Fruit fly (Drosophila melanogaster) whole organism, embryonic: ENCODE measurements around the gene CG33927.

Experiments
- Ada2b ChIP-seq: fragments of 200-800 bp; sonication (Bioruptor generic); IDR thresholded peaks from 2 replicates; pipeline ENCODE4 v1.3.6; 2022; ENCODE audit warnings: missing biosample characterization, missing genetic modification characterization
- Atf3 ChIP-seq: fragments of 200-800 bp; sonication (Bioruptor generic); optimal IDR thresholded peaks from 3 replicates; lab custom pipeline; 2016; ENCODE audit warnings: missing biosample characterization, missing genetic modification characterization
- CG10321 ChIP-seq: fragments of 200-800 bp; sonication (Bioruptor generic); IDR thresholded peaks from 2 replicates; pipeline ENCODE4 v1.3.6; 2022; ENCODE audit warnings: missing biosample characterization, missing genetic modification characterization
- CG12659 ChIP-seq: fragments of 200-800 bp; sonication (Bioruptor generic); optimal IDR thresholded peaks from 3 replicates; lab custom pipeline; 2017; ENCODE audit warnings: mild to moderate bottlenecking, missing biosample characterization, missing genetic modification reagents, missing genetic modification characterization
- CG13775 ChIP-seq: fragments of 200-800 bp; sonication (Bioruptor generic); optimal IDR thresholded peaks from 3 replicates; lab custom pipeline; 2017; ENCODE audit warnings: missing biosample characterization, mild to moderate bottlenecking, missing genetic modification characterization
- CG14014 ChIP-seq: fragments of 200-800 bp; sonication (Bioruptor generic); IDR thresholded peaks from 2 replicates; pipeline ENCODE4 v1.3.6; 2022; ENCODE audit warnings: missing biosample characterization, missing genetic modification characterization
- CG14050 ChIP-seq: fragments of 200-800 bp; sonication (Bioruptor generic); IDR thresholded peaks from 3 replicates; pipeline ENCODE4 v1.3.6; 2022; ENCODE audit warnings: missing biosample characterization, missing genetic modification characterization
- CG14710 ChIP-seq: fragments of 200-800 bp; sonication (Bioruptor generic); optimal IDR thresholded peaks from 3 replicates; lab custom pipeline; 2019; ENCODE audit warnings: missing biosample characterization, mild to moderate bottlenecking, missing genetic modification characterization, moderate library complexity
- CG15514 ChIP-seq: fragments of 200-800 bp; sonication (Bioruptor generic); optimal IDR thresholded peaks from 3 replicates; lab custom pipeline; 2017; ENCODE audit warnings: missing biosample characterization, missing genetic modification characterization, mild to moderate bottlenecking, moderate library complexity, missing genetic modification reagents
- CG1602 ChIP-seq: fragments of 200-800 bp; sonication (Bioruptor generic); optimal IDR thresholded peaks from 3 replicates; lab custom pipeline; 2016; ENCODE audit warnings: missing biosample characterization, missing genetic modification characterization
- CG17361 ChIP-seq: fragments of 200-800 bp; sonication (Bioruptor generic); IDR thresholded peaks from 3 replicates; pipeline ENCODE4 v1.3.6; 2022; ENCODE audit warnings: missing biosample characterization, missing genetic modification characterization
- CG18619 ChIP-seq: fragments of 200-800 bp; sonication (Bioruptor generic); optimal IDR thresholded peaks from 3 replicates; lab custom pipeline; 2017; ENCODE audit warnings: missing biosample characterization, mild to moderate bottlenecking, missing genetic modification characterization
- CG4360 ChIP-seq: fragments of 200-800 bp; sonication (Bioruptor generic); IDR thresholded peaks from 2 replicates; pipeline ENCODE4 v1.3.6; 2022; ENCODE audit warnings: missing biosample characterization, missing genetic modification characterization
- CG4730 ChIP-seq: fragments of 200-800 bp; sonication (Bioruptor generic); IDR thresholded peaks from 2 replicates; pipeline ENCODE4 v1.3.6; 2022; ENCODE audit warnings: missing biosample characterization, missing genetic modification characterization
- CG7786 ChIP-seq: fragments of 200-800 bp; sonication (Bioruptor generic); optimal IDR thresholded peaks from 2 replicates; lab custom pipeline; 2016; ENCODE audit warnings: missing biosample characterization, missing genetic modification characterization
- CG8388 ChIP-seq: fragments of 200-800 bp; sonication (Bioruptor generic); optimal IDR thresholded peaks from 2 replicates; lab custom pipeline; 2019; ENCODE audit warnings: missing biosample characterization, mild to moderate bottlenecking, missing genetic modification characterization, moderate library complexity
- CG9876 ChIP-seq: fragments of 200-800 bp; sonication (Bioruptor generic); optimal IDR thresholded peaks from 2 replicates; lab custom pipeline; 2016; ENCODE audit warnings: missing biosample characterization, missing genetic modification characterization
- CG9932 ChIP-seq: fragments of 200-800 bp; sonication (Bioruptor generic); IDR thresholded peaks from 2 replicates; pipeline ENCODE4 v1.3.6; 2022; ENCODE audit warnings: missing biosample characterization, missing genetic modification characterization
- Chrac-16 ChIP-seq: fragments of 200-800 bp; sonication (Bioruptor generic); optimal IDR thresholded peaks from 3 replicates; lab custom pipeline; 2016; ENCODE audit warnings: missing biosample characterization, missing genetic modification characterization
- CkIIα-i1 ChIP-seq: fragments of 200-800 bp; sonication (Bioruptor generic); IDR thresholded peaks from 2 replicates; pipeline ENCODE4 v1.3.6; 2022; ENCODE audit warnings: missing biosample characterization, missing genetic modification characterization
- Gsc ChIP-seq: fragments of 200-800 bp; sonication (Bioruptor generic); IDR thresholded peaks from 2 replicates; pipeline ENCODE4 v1.3.6; 2022; ENCODE audit warnings: missing biosample characterization, missing genetic modification characterization
- Gug ChIP-seq: fragments of 200-800 bp; sonication (Bioruptor generic); IDR thresholded peaks from 4 replicates; pipeline ENCODE4 v1.3.6; 2022; ENCODE audit warnings: missing biosample characterization, missing genetic modification characterization
- HmgZ ChIP-seq: fragments of 200-800 bp; sonication (Bioruptor generic); optimal IDR thresholded peaks from 2 replicates; lab custom pipeline; 2018; ENCODE audit warnings: missing biosample characterization, mild to moderate bottlenecking, missing genetic modification characterization
- MTF-1 ChIP-seq: fragments of 200-800 bp; sonication (Bioruptor generic); optimal IDR thresholded peaks from 2 replicates; lab custom pipeline; 2018; ENCODE audit warnings: missing biosample characterization, mild to moderate bottlenecking, missing genetic modification characterization, borderline replicate concordance
- Med ChIP-seq: fragments of 200-800 bp; sonication (Bioruptor generic); peaks from one replicate; lab custom pipeline; 2016; ENCODE audit warnings: missing biosample characterization, missing genetic modification characterization, mild to moderate bottlenecking, inconsistent platforms, moderate library complexity
- Pdp1 ChIP-seq, 2 experiments: fragments of 200-800 bp; sonication (Bioruptor generic); optimal IDR thresholded peaks; 3 replicates each; lab custom pipeline; 2016; ENCODE audit warnings: missing biosample characterization in 2 of 2, missing genetic modification characterization in 2 of 2, mild to moderate bottlenecking in 1 of 2, moderate library complexity in 1 of 2
- Ravus ChIP-seq: fragments of 200-800 bp; sonication (Bioruptor generic); IDR thresholded peaks from 2 replicates; pipeline ENCODE4 v1.3.6; 2022; ENCODE audit warnings: missing biosample characterization, missing genetic modification characterization
- al ChIP-seq: fragments of 200-800 bp; sonication (Bioruptor generic); IDR thresholded peaks from 2 replicates; pipeline ENCODE4 v1.3.6; 2022; ENCODE audit warnings: missing biosample characterization, missing genetic modification characterization
- aop ChIP-seq: fragments of 200-800 bp; sonication (Bioruptor generic); IDR thresholded peaks from 2 replicates; pipeline ENCODE4 v1.3.6; 2022; ENCODE audit warnings: missing biosample characterization, missing genetic modification characterization
- ash1 ChIP-seq: fragments of 200-800 bp; sonication (Bioruptor generic); optimal IDR thresholded peaks from 2 replicates; lab custom pipeline; 2018; ENCODE audit warnings: missing biosample characterization, mild to moderate bottlenecking, missing genetic modification characterization
- ato ChIP-seq: fragments of 200-800 bp; sonication (Bioruptor generic); IDR thresholded peaks from 2 replicates; pipeline ENCODE4 v1.3.6; 2022; ENCODE audit warnings: missing biosample characterization, missing genetic modification characterization; ENCODE audit not compliant: partially characterized antibody
- br ChIP-seq: fragments of >200 bp; optimal IDR thresholded peaks from 2 replicates; lab custom pipeline; 2017
- cg ChIP-seq: fragments of 200-800 bp; sonication (Bioruptor generic); optimal IDR thresholded peaks from 3 replicates; lab custom pipeline; 2019; ENCODE audit warnings: missing biosample characterization, mild to moderate bottlenecking, missing genetic modification characterization, moderate library complexity
- crol ChIP-seq: fragments of 200-800 bp; sonication (Bioruptor generic); IDR thresholded peaks from 2 replicates; pipeline ENCODE4 v1.3.6; 2022; ENCODE audit warnings: missing biosample characterization, missing genetic modification characterization
- dmrt99B ChIP-seq: fragments of 200-800 bp; sonication (Bioruptor generic); optimal IDR thresholded peaks from 2 replicates; lab custom pipeline; 2018; ENCODE audit warnings: missing biosample characterization, mild to moderate bottlenecking, missing genetic modification characterization, moderate library complexity
- en ChIP-seq: fragments of 200-800 bp; sonication (Bioruptor generic); optimal IDR thresholded peaks from 2 replicates; lab custom pipeline; 2016; ENCODE audit warnings: missing biosample characterization, missing genetic modification characterization
- gt ChIP-seq: fragments of 200-800 bp; sonication (Bioruptor generic); IDR thresholded peaks from 2 replicates; pipeline ENCODE4 v1.3.6; 2022; ENCODE audit warnings: missing biosample characterization, missing genetic modification characterization
- hb ChIP-seq: fragments of 200-800 bp; sonication (Bioruptor generic); IDR thresholded peaks from 3 replicates; pipeline ENCODE4 v1.3.6; 2022; ENCODE audit warnings: missing biosample characterization, missing genetic modification characterization; ENCODE audit not compliant: partially characterized antibody
- kah ChIP-seq: fragments of 200-800 bp; sonication (Bioruptor generic); optimal IDR thresholded peaks from 2 replicates; lab custom pipeline; 2018; ENCODE audit warnings: missing biosample characterization, mild to moderate bottlenecking, missing genetic modification characterization
- knrl ChIP-seq: fragments of 200-800 bp; sonication (Bioruptor generic); IDR thresholded peaks from 3 replicates; pipeline ENCODE4 v1.3.6; 2022; ENCODE audit warnings: missing biosample characterization, missing genetic modification characterization; ENCODE audit not compliant: partially characterized antibody
- pfk ChIP-seq: fragments of 200-800 bp; sonication (Bioruptor generic); optimal IDR thresholded peaks from 2 replicates; lab custom pipeline; 2018; ENCODE audit warnings: missing biosample characterization, mild to moderate bottlenecking, missing genetic modification characterization, moderate library complexity
- sens ChIP-seq: fragments of 200-800 bp; sonication (Bioruptor generic); peaks from one replicate; lab custom pipeline; 2016; ENCODE audit warnings: missing biosample characterization, missing genetic modification characterization
- seq ChIP-seq: fragments of 200-800 bp; sonication (Bioruptor generic); IDR thresholded peaks from 2 replicates; pipeline ENCODE4 v1.3.6; 2022; ENCODE audit warnings: missing biosample characterization, missing genetic modification characterization
- sug ChIP-seq: fragments of 200-800 bp; optimal IDR thresholded peaks from 2 replicates; lab custom pipeline; 2019; ENCODE audit warnings: missing biosample characterization, mild to moderate bottlenecking, missing genetic modification characterization, moderate library complexity
- tap ChIP-seq: fragments of 200-800 bp; optimal IDR thresholded peaks from 3 replicates; lab custom pipeline; 2019; ENCODE audit warnings: missing biosample characterization, mild to moderate bottlenecking, missing genetic modification characterization, moderate library complexity
- tin ChIP-seq: fragments of 200-800 bp; sonication (Bioruptor generic); optimal IDR thresholded peaks from 3 replicates; lab custom pipeline; 2016; ENCODE audit warnings: missing biosample characterization, missing genetic modification characterization
- tna ChIP-seq: fragments of 200-800 bp; sonication (Bioruptor generic); IDR thresholded peaks from 2 replicates; pipeline ENCODE4 v1.3.6; 2022; ENCODE audit warnings: missing biosample characterization, missing genetic modification characterization; ENCODE audit not compliant: partially characterized antibody

The CG33927 gene

dm6 chr3R:4738494-4739191 is 48.2 kb upstream of the CG33927 start (continued):
- TF ChIP-seq al (GFP tag; lab: Robert Waterston, UW) = no peak
- TF ChIP-seq gt (GFP tag; lab: Robert Waterston, UW) = no peak
- TF ChIP-seq hb (GFP tag; lab: Robert Waterston, UW) = no peak
- TF ChIP-seq Med (GFP tag; lab: Kevin White, UChicago) = peak; percentile 78
- TF ChIP-seq crol (GFP tag; lab: Robert Waterston, UW) = no peak
- peak; percentile 11 for TF ChIP-seq CG8388
- TF ChIP-seq tap (tag; lab: Kevin White, UChicago) = no peak
- TF ChIP-seq MTF-1 (GFP tag; lab: Kevin White, UChicago) = no peak
- TF ChIP-seq dmrt99B (tag; lab: Kevin White, UChicago) = peak; percentile 22
- peak; percentile 78 for TF ChIP-seq sens (GFP tag; lab: Kevin White, UChicago)
- no peak for TF ChIP-seq Ada2b (GFP tag; lab: Robert Waterston, UW)
- TF ChIP-seq, all 482 proteins: peak for 36

DNA sequence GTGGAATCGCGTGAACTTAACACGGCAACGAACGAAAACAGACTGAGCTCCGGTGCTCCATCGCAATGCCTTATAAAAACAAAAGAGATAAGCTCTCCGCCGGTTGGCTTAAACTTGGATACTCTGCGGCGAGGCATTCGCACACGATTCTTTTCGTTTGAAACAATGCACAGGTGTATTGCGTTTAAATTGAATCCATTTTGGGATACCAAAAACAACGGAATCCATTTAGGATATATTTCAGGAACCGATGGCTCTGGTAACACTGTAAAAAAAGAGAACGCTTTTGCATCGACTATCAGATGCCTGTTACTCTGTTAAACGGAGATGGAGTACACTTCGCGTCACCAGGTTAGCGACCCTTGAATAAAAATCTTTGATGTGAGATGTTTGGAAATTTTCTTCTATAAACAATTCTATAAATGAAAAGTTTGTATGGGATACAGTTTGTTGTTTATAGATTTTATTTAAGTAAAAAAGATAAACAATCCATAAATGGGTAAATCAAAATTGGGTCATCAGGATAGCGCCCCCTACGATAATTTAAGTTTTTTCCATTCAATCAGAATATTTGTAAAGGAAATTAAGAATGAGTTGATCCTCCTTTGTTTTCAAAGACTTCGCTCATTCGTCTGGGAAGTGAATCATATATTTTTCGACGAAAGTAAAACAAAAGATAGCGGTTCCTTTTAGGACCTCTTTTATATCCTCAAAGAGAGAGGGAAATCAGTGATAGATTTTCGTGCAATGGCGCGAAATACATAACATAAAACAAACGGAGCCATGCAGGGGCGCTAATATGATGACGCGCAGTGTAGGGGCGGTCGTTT is 41.6 kb upstream of the CG33927 start, which contains the start of gene Nep2:
Gene Nep2 (minus strand): TSS at position 51 of the 830 bp plus-strand sequence.
- TF ChIP-seq tin (GFP tag; lab: Kevin White, UChicago) (peak; percentile 1), Chrac-16 (GFP tag; lab: Kevin White, UChicago) (peak; percentile 18), en (no peak), HmgZ (tag; lab: Kevin White, UChicago) (no peak), CG10321 (GFP tag; lab: Robert Waterston, UW) (no peak), CG12659 (GFP tag; lab: Kevin White, UChicago) (peak; percentile 33), CG9876 (GFP tag; lab: Kevin White, UChicago) (no peak), cg (GFP tag; lab: Kevin White, UChicago) (no peak), sug (tag; lab: Kevin White, UChicago) (no peak), CG18619 (GFP tag; lab: Kevin White, UChicago) (peak; percentile 36), CkIIα-i1 (GFP tag; lab: Robert Waterston, UW) (no peak), ash1 (GFP tag; lab: Kevin White, UChicago) (no peak), CG14014 (0 out of 2 replicates have a peak, but pooled peaks have one; percentile 8), Ravus (GFP tag; lab: Robert Waterston, UW) (no peak), CG1602 (GFP tag; lab: Kevin White, UChicago) (no peak), CG14710 (tag; lab: Kevin White, UChicago) (peak; percentile 25), CG4360 (no peak), CG4730 (no peak), Atf3 (GFP tag; lab: Kevin White, UChicago) (peak; percentile 17), Gsc (GFP tag; lab: Robert Waterston, UW) (no peak), ato (GFP tag; lab: Robert Waterston, UW) (peak; percentile 70; the same call in 1 of the 2 replicates), tna (GFP tag; lab: Robert Waterston, UW) (peak; percentile 83), br (no peak), CG17361 (GFP tag; lab: Robert Waterston, UW) (peak; percentile 77), CG9932 (GFP tag; lab: Robert Waterston, UW) (peak; percentile 32; the same call in 1 of the 2 replicates), seq (GFP tag; lab: Robert Waterston, UW) (0 out of 2 replicates have a peak, but pooled peaks have one; percentile 30), aop (GFP tag; lab: Robert Waterston, UW) (no peak), kah (GFP tag; lab: Kevin White, UChicago) (no peak), CG15514 (no peak), pfk (no peak), Gug (GFP tag; lab: Robert Waterston, UW) (peak; percentile 29; the same call in 3 of the 4 replicates), CG7786 (GFP tag; lab: Kevin White, UChicago) (peak; percentile 35), CG14050 (no peak), Pdp1 (GFP tag; optimal IDR thresholded peaks at IDR 0.05; lab: Kevin White, UChicago) (peak in 1 of 2 experiments; percentile 16), knrl (GFP tag; lab: Robert Waterston, UW) (peak; percentile 41; the same call in 1 of the 3 replicates), CG13775 (peak; percentile 37)
